Fruit fly (Drosophila melanogaster): ENCODE data around the gene Cpr67Fa1.

Cpr67Fa1 gene

DNA sequence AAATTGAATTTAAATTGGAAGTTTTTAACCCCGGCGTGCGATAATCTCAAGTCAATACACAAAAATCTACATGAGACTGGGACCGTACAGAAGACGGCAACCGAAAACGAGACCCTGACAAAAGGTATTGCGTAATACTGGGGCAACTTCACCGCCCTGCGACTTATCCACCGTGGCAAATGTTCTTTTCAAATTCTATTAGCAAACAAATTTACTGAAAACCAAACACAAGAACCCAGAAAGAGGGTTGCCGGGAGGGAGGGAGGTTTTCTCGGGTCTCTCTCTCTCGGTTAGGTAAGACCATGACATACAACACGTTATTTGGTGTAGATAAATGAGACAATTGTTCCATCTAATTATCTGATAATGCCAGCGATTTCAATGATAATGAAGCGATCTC, 44.0 kb upstream of the Cpr67Fa1 start:
- TF ChIP-seq Crg-1 (GFP tag; optimal IDR thresholded peaks at IDR 0.05) (no peak), bab1 (GFP tag; optimal IDR thresholded peaks at IDR 0.05) (no peak), CG12768 (GFP tag; optimal IDR thresholded peaks at IDR 0.05) (no peak), CG14711 (tag; optimal IDR thresholded peaks at IDR 0.05) (no peak), Clk (GFP tag; optimal IDR thresholded peaks at IDR 0.05) (no peak), CG7045 (GFP tag; optimal IDR thresholded peaks at IDR 0.05) (no peak), cnc (optimal IDR thresholded peaks at IDR 0.05) (no peak), ovo (GFP tag; optimal IDR thresholded peaks at IDR 0.05) (no peak), toe (GFP tag; optimal IDR thresholded peaks at IDR 0.05) (no peak), kay (GFP tag; ENCODE audit: borderline replicate concordance) (no peak), Mnt (GFP tag; optimal IDR thresholded peaks at IDR 0.05) (no peak)

DNA sequence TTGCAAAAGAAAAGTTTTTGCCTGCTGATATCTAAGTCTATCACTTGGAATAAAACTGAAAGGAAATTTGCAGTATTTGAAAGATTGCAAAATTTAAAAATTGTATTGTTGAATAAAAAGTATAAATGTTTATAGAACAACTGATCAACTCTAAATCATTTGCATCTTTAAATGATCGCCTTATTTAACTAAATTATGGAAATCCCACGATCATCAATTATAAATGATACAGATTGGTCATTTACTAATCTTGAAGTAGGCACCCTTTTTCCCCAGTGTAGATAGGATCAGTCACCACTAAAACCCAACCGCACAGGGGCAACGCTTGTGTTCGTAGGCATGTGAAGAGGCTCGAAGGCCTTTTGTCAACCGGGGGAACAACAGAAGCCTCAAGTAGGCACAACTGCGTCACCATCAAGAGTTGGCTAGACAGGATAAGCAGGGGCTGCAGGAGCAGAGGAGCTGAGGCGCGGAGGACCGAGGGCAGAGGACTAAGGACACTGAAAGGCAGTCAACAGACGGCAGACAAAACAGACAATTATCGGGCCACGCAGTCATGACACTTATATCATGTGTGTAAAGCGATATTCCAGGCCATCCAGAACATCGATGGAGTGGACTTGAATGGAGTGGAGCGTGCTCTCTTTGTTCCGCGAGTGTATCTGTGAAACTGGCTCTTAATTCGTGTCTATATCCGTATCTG, 41.8 kb upstream of the Cpr67Fa1 start:
- TF ChIP-seq kay (GFP tag; ENCODE audit: borderline replicate concordance), result no peak
- TF ChIP-seq CG1620 (GFP tag; optimal IDR thresholded peaks at IDR 0.05), result no peak
- no peak for TF ChIP-seq CG11617 (GFP tag; optimal IDR thresholded peaks at IDR 0.05)
- no peak for TF ChIP-seq CG7045 (GFP tag; optimal IDR thresholded peaks at IDR 0.05)
- no peak for TF ChIP-seq toe (GFP tag; optimal IDR thresholded peaks at IDR 0.05)
- no peak for TF ChIP-seq CG5204 (GFP tag; optimal IDR thresholded peaks at IDR 0.05)
- TF ChIP-seq bab1 (GFP tag; optimal IDR thresholded peaks at IDR 0.05), result no peak

DNA sequence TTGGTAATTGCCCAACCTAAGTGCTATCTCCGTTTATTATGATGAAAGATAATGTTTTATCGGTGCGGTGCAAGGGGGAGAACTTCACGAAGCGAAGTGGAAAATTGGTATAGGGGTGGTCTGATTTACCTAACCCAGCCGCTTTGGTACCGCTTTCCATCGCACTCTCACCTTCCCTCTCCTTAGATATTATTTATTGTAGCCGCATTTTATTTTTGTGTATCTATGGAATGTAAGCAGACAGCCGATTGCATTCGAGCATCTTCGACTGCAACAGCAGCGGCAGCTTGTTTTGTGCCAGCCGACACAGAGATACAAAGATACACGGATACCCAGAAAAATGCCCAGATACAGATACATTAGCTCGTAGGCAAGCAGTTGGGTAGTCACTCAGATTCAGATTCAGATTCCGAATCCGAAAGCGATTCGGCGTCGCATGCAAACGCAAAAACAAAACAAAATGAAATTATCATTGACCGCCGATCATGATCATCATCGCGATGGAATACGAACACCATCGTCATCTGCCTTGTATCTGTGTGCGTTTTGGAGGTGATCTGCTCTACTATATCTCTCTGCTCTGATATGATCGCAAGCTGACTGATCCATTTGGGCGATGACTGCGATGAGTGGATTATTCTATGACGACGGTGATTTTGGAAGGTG, 40.9 kb upstream of the Cpr67Fa1 start:
- TF ChIP-seq CG14711 (tag; optimal IDR thresholded peaks at IDR 0.05) (no peak), pad (GFP tag; optimal IDR thresholded peaks at IDR 0.05) (no peak), tj (GFP tag; optimal IDR thresholded peaks at IDR 0.05) (peak; percentile 1)

DNA sequence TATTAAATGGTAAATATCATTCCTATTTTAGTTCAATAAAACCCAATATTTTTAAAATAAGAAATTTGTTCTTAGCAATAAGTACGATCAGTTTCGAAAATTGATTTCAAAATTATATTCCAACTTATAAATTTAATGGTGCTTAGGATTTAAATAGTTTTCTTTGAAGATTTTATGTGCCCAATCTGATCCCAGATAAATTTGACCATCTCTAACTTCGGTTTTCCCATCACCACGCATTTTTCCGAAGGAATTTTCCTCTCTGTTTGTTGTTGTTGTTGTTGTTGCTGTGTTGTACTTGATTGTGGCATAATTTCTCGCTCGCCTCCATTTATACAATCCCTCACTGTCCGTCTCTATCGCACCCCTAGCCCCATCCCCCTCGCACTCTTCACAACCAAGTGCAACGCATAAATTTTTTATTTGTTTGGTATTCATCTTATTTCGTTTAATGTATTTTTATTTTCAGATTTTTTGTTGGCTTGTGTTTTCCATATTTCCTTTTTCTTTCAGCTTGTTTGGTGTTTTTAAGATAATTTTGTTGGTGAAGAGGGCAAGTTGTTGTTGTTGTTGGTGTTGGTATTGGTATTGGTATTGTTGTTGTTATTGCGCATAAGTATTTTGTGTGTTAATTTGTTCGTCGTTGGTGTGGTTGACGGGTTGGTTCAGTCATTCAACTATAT, 40.0 kb upstream of the Cpr67Fa1 start:
- TF ChIP-seq ovo (GFP tag; optimal IDR thresholded peaks at IDR 0.05) (no peak), CG33017 (tag; optimal IDR thresholded peaks at IDR 0.05) (no peak), Mnt (GFP tag; optimal IDR thresholded peaks at IDR 0.05) (no peak), cnc (optimal IDR thresholded peaks at IDR 0.05) (no peak), CG12768 (GFP tag; optimal IDR thresholded peaks at IDR 0.05) (no peak), bab1 (GFP tag; optimal IDR thresholded peaks at IDR 0.05) (no peak), CG7045 (GFP tag; optimal IDR thresholded peaks at IDR 0.05) (no peak), Hr96 (GFP tag; optimal IDR thresholded peaks at IDR 0.05) (no peak), CG14711 (tag; optimal IDR thresholded peaks at IDR 0.05) (no peak), CG11617 (GFP tag; optimal IDR thresholded peaks at IDR 0.05) (no peak), CG7101 (tag; optimal IDR thresholded peaks at IDR 0.05) (no peak), cic (GFP tag; optimal IDR thresholded peaks at IDR 0.05) (no peak), CG1620 (GFP tag; optimal IDR thresholded peaks at IDR 0.05) (no peak), Crg-1 (GFP tag; optimal IDR thresholded peaks at IDR 0.05) (no peak), tj (GFP tag; optimal IDR thresholded peaks at IDR 0.05) (no peak)

DNA sequence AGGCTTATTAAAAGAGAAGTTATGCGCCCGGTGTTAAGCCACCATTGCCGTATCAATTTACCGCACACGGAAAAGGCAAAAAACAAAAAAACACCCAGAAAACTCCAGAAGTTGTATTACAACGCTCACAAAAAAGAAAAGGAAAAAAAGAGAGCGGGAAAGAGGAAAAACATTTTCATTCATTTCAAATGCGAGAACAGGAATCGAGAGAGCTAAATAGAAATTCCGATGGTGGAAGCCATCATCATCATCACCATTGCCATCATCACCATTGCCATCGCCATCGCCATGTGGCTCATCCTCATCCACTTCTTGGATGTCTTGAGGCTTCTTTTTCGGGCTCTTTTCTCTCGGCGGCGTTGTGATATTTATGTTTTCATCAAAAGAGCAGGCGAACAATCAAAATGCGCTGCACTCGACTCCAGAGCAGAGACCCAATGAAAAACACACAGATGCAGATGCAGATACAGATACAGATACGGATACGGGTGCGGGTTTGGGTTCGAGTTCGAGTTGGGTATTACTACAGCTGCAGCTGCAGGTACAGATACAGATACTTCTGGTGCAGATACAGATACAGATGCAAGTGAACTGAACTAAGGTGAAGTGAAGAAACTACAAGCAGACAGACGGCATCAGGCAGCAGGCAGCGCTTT, 38.6 kb upstream of the Cpr67Fa1 start:
- TF ChIP-seq CG11617 (GFP tag; optimal IDR thresholded peaks at IDR 0.05), result no peak
- no peak for TF ChIP-seq cic (GFP tag; optimal IDR thresholded peaks at IDR 0.05)
- TF ChIP-seq tj (GFP tag; optimal IDR thresholded peaks at IDR 0.05), result no peak
- TF ChIP-seq cnc (optimal IDR thresholded peaks at IDR 0.05), result no peak
- no peak for TF ChIP-seq toe (GFP tag; optimal IDR thresholded peaks at IDR 0.05)
- TF ChIP-seq Clk (GFP tag; optimal IDR thresholded peaks at IDR 0.05), result no peak
- no peak for TF ChIP-seq CG14711 (tag; optimal IDR thresholded peaks at IDR 0.05)
- TF ChIP-seq CG7101 (tag; optimal IDR thresholded peaks at IDR 0.05), result no peak
- TF ChIP-seq CG12768 (GFP tag; optimal IDR thresholded peaks at IDR 0.05), result no peak
- TF ChIP-seq Hr96 (GFP tag; optimal IDR thresholded peaks at IDR 0.05), result no peak
- TF ChIP-seq CG1620 (GFP tag; optimal IDR thresholded peaks at IDR 0.05), result no peak
- no peak for TF ChIP-seq CG33017 (tag; optimal IDR thresholded peaks at IDR 0.05)
- TF ChIP-seq bab1 (GFP tag; optimal IDR thresholded peaks at IDR 0.05), result no peak
- no peak for TF ChIP-seq CG5204 (GFP tag; optimal IDR thresholded peaks at IDR 0.05)
- no peak for TF ChIP-seq pad (GFP tag; optimal IDR thresholded peaks at IDR 0.05)

DNA sequence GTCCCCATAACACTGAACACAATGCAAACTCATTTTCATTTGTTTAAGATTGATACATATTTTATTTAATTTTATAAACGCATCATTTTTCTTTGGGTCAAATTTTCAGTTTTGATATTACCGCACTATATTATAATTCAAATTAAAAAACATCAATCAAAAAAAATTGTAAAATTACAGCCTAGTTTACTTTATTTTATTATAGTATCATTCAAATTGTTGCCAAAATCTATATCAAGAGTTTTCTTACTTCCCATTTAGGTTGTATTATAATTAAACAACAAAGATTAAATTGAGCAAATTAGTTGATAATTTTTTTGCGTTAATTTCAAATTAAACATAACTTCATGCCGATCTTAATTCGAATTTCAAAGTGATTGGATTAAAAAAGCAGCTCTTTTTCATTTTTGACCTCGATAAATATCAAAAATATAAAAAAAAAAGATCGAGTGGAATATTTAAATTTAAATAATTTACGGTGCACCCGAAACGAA, 37.9 kb upstream of the Cpr67Fa1 start:
- TF ChIP-seq CG5204 (GFP tag; optimal IDR thresholded peaks at IDR 0.05), result peak; percentile 20
- no peak for TF ChIP-seq Crg-1 (GFP tag; optimal IDR thresholded peaks at IDR 0.05)
